Worm (Caenorhabditis elegans) whole organism, L2 larva: ENCODE results near the gene C23F12.4.
A peak's percentile ranks its signal among the peaks of the same experiment; 100 is the strongest.

Experiments
- elt-1 ChIP-seq: fragments of 150-350 bp; optimal IDR thresholded peaks from 2 replicates; lab custom pipeline; 2014; ENCODE audit warnings: missing biosample characterization, missing genetic modification characterization
- gmeb-1 ChIP-seq: fragments of 150-350 bp; optimal IDR thresholded peaks from 2 replicates; lab custom pipeline; 2014; ENCODE audit warnings: missing biosample characterization, missing genetic modification characterization
- lsy-2 ChIP-seq, 2 experiments: fragments of 150-350 bp in 1 of 2; sonication (generic microtip) in 1 of 2; optimal IDR thresholded peaks; 2 replicates each; lab custom pipeline; 2014 to 2017; ENCODE audit warnings: missing biosample characterization in 2 of 2, missing genetic modification characterization in 2 of 2
- nhr-77 ChIP-seq: fragments of 150-350 bp; optimal IDR thresholded peaks from 2 replicates; lab custom pipeline; 2014; ENCODE audit warnings: missing biosample characterization, missing genetic modification characterization
- unc-55 ChIP-seq: fragments of 150-350 bp; sonication (generic microtip); optimal IDR thresholded peaks from 3 replicates; lab custom pipeline; 2014; ENCODE audit warnings: missing biosample characterization, missing genetic modification reagents, missing genetic modification characterization

- TF ChIP-seq elt-1 (tag; lab: Kevin White, UChicago) (no peak), lsy-2 (tag; optimal IDR thresholded peaks at IDR 0.05; lab: Kevin White, UChicago) (peak; percentile 54 to 63), nhr-77 (tag; lab: Kevin White, UChicago) (no peak), unc-55 (peak; percentile 91), gmeb-1 (tag; lab: Kevin White, UChicago) (peak; percentile 21)
These were observed 49.3 kb upstream of the C23F12.4 start for ce11 chrX:9337832-9338231.
